Worm (Caenorhabditis elegans) whole organism, early embryonic: ENCODE measurements around the gene ZK262.2.

Experiments
- B0310.2 ChIP-seq: sonication (generic microtip); optimal IDR thresholded peaks from 2 replicates; lab custom pipeline; 2016; ENCODE audit warnings: mild to moderate bottlenecking, missing genetic modification characterization, missing compliant biosample characterization
- aly-1 ChIP-seq: sonication (generic microtip); optimal IDR thresholded peaks from 2 replicates; lab custom pipeline; 2016; ENCODE audit warnings: missing genetic modification characterization, missing compliant biosample characterization
- ama-1 ChIP-seq: fragments of 150-350 bp; optimal IDR thresholded peaks from 2 replicates; lab custom pipeline; 2014
- scrt-1 ChIP-seq: fragments of 200-800 bp; sonication (Bioruptor generic); IDR thresholded peaks from 2 replicates; pipeline ENCODE4 v1.3.6; 2022; ENCODE audit warnings: missing genetic modification characterization, missing compliant biosample characterization
- tbx-11 ChIP-seq: fragments of 200-800 bp; sonication (Bioruptor generic); IDR thresholded peaks from 2 replicates; pipeline ENCODE4 v1.3.6; 2022; ENCODE audit warnings: missing genetic modification characterization, missing compliant biosample characterization

ce11 chrV:18362402-18362801, 50.4 kb downstream of the ZK262.2 start, which contains the start of gene C08E8.1:
- TF ChIP-seq B0310.2 (no peak), ama-1 (lab: Kevin White, UChicago) (no peak), aly-1 (tag; lab: Kevin White, UChicago) (no peak), scrt-1 (GFP tag; lab: Robert Waterston, UW) (no peak), tbx-11 (GFP tag; lab: Robert Waterston, UW) (no peak)
